Worm (Caenorhabditis elegans) whole organism, young adult: ENCODE measurements around the gene C32H11.3.

Source experiments
- D2030.7 ChIP-seq: fragments of 200-800 bp; sonication (Bioruptor generic); IDR thresholded peaks from 2 replicates; pipeline ENCODE4 v1.3.6; 2022; ENCODE audit warnings: missing genetic modification reagents, missing genetic modification characterization, missing compliant biosample characterization
- F52B5.7 ChIP-seq: sonication (generic microtip); optimal IDR thresholded peaks from 2 replicates; lab custom pipeline; 2016; ENCODE audit warnings: mild to moderate bottlenecking, missing genetic modification characterization, missing compliant biosample characterization
- Y53F4B.3 ChIP-seq: fragments of 200-800 bp; sonication (Bioruptor generic); IDR thresholded peaks from 2 replicates; pipeline ENCODE4 v1.3.6; 2022; ENCODE audit warnings: missing genetic modification reagents, missing genetic modification characterization, missing compliant biosample characterization
- ama-1 ChIP-seq, 3 experiments: fragments of 150-350 bp in 1 of 3; sonication (generic microtip) in 2 of 3; optimal IDR thresholded peaks; 2 replicates each; lab custom pipeline; 2014 to 2018; ENCODE audit warnings: missing biosample characterization in 2 of 3, missing genetic modification characterization in 2 of 3, missing genetic modification reagents in 2 of 3
- cebp-1 ChIP-seq, 2 experiments: fragments of 200-800 bp in 1 of 2; sonication (Bioruptor generic) in 1 of 2; sonication (generic microtip) in 1 of 2; IDR thresholded peaks in 1 of 2; optimal IDR thresholded peaks in 1 of 2; 2 replicates each; pipeline versions ENCODE4 v1.3.6 to Lab custom; 2017 to 2022; ENCODE audit warnings: missing compliant biosample characterization in 2 of 2, missing genetic modification characterization in 2 of 2, mild to moderate bottlenecking in 1 of 2, missing genetic modification reagents in 1 of 2, moderate library complexity in 1 of 2
- chd-7 ChIP-seq: sonication (generic microtip); optimal IDR thresholded peaks from 2 replicates; lab custom pipeline; 2016; ENCODE audit warnings: mild to moderate bottlenecking, missing genetic modification characterization, moderate library complexity, missing compliant biosample characterization
- efl-1 ChIP-seq: fragments of 150-350 bp; optimal IDR thresholded peaks from 2 replicates; lab custom pipeline; 2014; ENCODE audit warnings: missing biosample characterization, missing genetic modification reagents, missing genetic modification characterization
- egl-44 ChIP-seq: fragments of 200-800 bp; sonication (Bioruptor generic); IDR thresholded peaks from 2 replicates; pipeline ENCODE4 v1.3.6; 2022; ENCODE audit warnings: missing genetic modification reagents, missing genetic modification characterization, missing compliant biosample characterization
- ets-4 ChIP-seq: fragments of 200-800 bp; sonication (Bioruptor generic); optimal IDR thresholded peaks from 2 replicates; lab custom pipeline; 2018; ENCODE audit warnings: mild to moderate bottlenecking, missing genetic modification characterization, missing compliant biosample characterization
- nhr-27 ChIP-seq: fragments of 200-800 bp; sonication (Bioruptor generic); optimal IDR thresholded peaks from 2 replicates; lab custom pipeline; 2018; ENCODE audit warnings: mild to moderate bottlenecking, missing genetic modification characterization, moderate library complexity, missing compliant biosample characterization
- unc-62 ChIP-seq: fragments of 150-350 bp; optimal IDR thresholded peaks from 2 replicates; lab custom pipeline; 2014; ENCODE audit warnings: missing biosample characterization, missing genetic modification reagents, missing genetic modification characterization
- ztf-28 ChIP-seq: fragments of 200-800 bp; sonication (Bioruptor generic); IDR thresholded peaks from 2 replicates; pipeline ENCODE4 v1.3.6; 2022; ENCODE audit warnings: missing genetic modification reagents, missing genetic modification characterization, missing compliant biosample characterization

ce11 chrIV:12962564-12962963 is 44.2 kb downstream of the C32H11.3 start, which contains the start of gene F55G11.8:
- TF ChIP-seq ama-1 (optimal IDR thresholded peaks at IDR 0.05; lab: Kevin White, UChicago) (no peak), ama-1 (GFP tag; optimal IDR thresholded peaks at IDR 0.05; lab: Kevin White, UChicago) (no peak), ets-4 (GFP tag; lab: Kevin White, UChicago) (no peak), unc-62 (GFP tag; lab: Kevin White, UChicago) (no peak), ztf-28 (GFP tag; lab: Robert Waterston, UW) (no peak), efl-1 (GFP tag; lab: Kevin White, UChicago) (no peak), nhr-27 (tag; lab: Kevin White, UChicago) (no peak), F52B5.7 (tag; lab: Kevin White, UChicago) (no peak), cebp-1 (GFP tag; IDR thresholded peaks at IDR 0.05; lab: Robert Waterston, UW) (no peak), cebp-1 (tag; optimal IDR thresholded peaks at IDR 0.05; lab: Kevin White, UChicago) (no peak), egl-44 (GFP tag; lab: Robert Waterston, UW) (no peak), Y53F4B.3 (GFP tag; lab: Robert Waterston, UW) (no peak), D2030.7 (no peak), chd-7 (tag; lab: Kevin White, UChicago) (no peak)
